Worm (Caenorhabditis elegans): ENCODE measurements around the gene moc-6.

ce11 chrIII:5228839-5229238 is 33.0 kb downstream of the moc-6 start:
- TF ChIP-seq pha-4 (tag; optimal IDR thresholded peaks at IDR 0.05) = no peak
- no peak for TF ChIP-seq tbx-8 (GFP tag; optimal IDR thresholded peaks at IDR 0.05)
- no peak for TF ChIP-seq nhr-12 (tag; optimal IDR thresholded peaks at IDR 0.05)
- no peak for TF ChIP-seq unc-120 (tag; optimal IDR thresholded peaks at IDR 0.05; ENCODE audit: poor library complexity, severe bottlenecking)
- no peak for TF ChIP-seq snpc-4 (tag; optimal IDR thresholded peaks at IDR 0.05)
- TF ChIP-seq lin-13 (tag; optimal IDR thresholded peaks at IDR 0.05) = no peak
- no peak for TF ChIP-seq sptf-1 (tag; optimal IDR thresholded peaks at IDR 0.05)

All from whole organism, mixed stage, embryonic.